Fruit fly (Drosophila melanogaster) whole organism, embryonic: ENCODE data around the gene Dhc62B.

Source experiments
- Ada2b ChIP-seq: fragments of 200-800 bp; sonication (Bioruptor generic); IDR thresholded peaks from 2 replicates; pipeline ENCODE4 v1.3.6; 2022; ENCODE audit warnings: missing biosample characterization, missing genetic modification characterization
- Atf-2 ChIP-seq: fragments of 200-800 bp; sonication (Bioruptor generic); optimal IDR thresholded peaks from 2 replicates; lab custom pipeline; 2016; ENCODE audit warnings: missing biosample characterization, missing genetic modification characterization
- Bteb2 ChIP-seq: fragments of 200-800 bp; sonication (Bioruptor generic); optimal IDR thresholded peaks from 2 replicates; lab custom pipeline; 2016; ENCODE audit warnings: missing biosample characterization, missing genetic modification characterization
- CG11560 ChIP-seq: fragments of 200-800 bp; sonication (Bioruptor generic); IDR thresholded peaks from 3 replicates; pipeline ENCODE4 v1.3.6; 2022; ENCODE audit warnings: missing biosample characterization, missing genetic modification characterization
- CG14860 ChIP-seq: fragments of 200-800 bp; sonication (Bioruptor generic); IDR thresholded peaks from 3 replicates; pipeline ENCODE4 v1.3.6; 2022; ENCODE audit warnings: missing biosample characterization, missing genetic modification characterization; ENCODE audit not compliant: partially characterized antibody
- CG1529 ChIP-seq: fragments of 200-800 bp; sonication (Bioruptor generic); optimal IDR thresholded peaks from 3 replicates; lab custom pipeline; 2018; ENCODE audit warnings: missing biosample characterization, missing genetic modification characterization
- CG15479 ChIP-seq: fragments of 200-800 bp; sonication (Bioruptor generic); optimal IDR thresholded peaks from 3 replicates; lab custom pipeline; 2019; ENCODE audit warnings: missing biosample characterization, mild to moderate bottlenecking, missing genetic modification characterization, moderate library complexity
- CG1602 ChIP-seq: fragments of 200-800 bp; sonication (Bioruptor generic); optimal IDR thresholded peaks from 3 replicates; lab custom pipeline; 2016; ENCODE audit warnings: missing biosample characterization, missing genetic modification characterization
- CG1603 ChIP-seq: fragments of 200-800 bp; sonication (Bioruptor generic); optimal IDR thresholded peaks from 2 replicates; lab custom pipeline; 2019; ENCODE audit warnings: missing biosample characterization, mild to moderate bottlenecking, missing genetic modification characterization, moderate library complexity
- CG17359 ChIP-seq: fragments of 200-800 bp; sonication (Bioruptor generic); optimal IDR thresholded peaks from 3 replicates; lab custom pipeline; 2018; ENCODE audit warnings: missing biosample characterization, mild to moderate bottlenecking, missing genetic modification characterization, moderate library complexity
- CG1792 ChIP-seq: fragments of 200-800 bp; sonication (Bioruptor generic); optimal IDR thresholded peaks from 2 replicates; lab custom pipeline; 2016; ENCODE audit warnings: missing biosample characterization, missing genetic modification characterization
- CG2129 ChIP-seq: fragments of 200-800 bp; sonication (Bioruptor generic); IDR thresholded peaks from 2 replicates; pipeline ENCODE4 v1.3.6; 2022; ENCODE audit warnings: missing biosample characterization, missing genetic modification characterization; ENCODE audit not compliant: partially characterized antibody
- CG2875 ChIP-seq: fragments of 200-800 bp; sonication (Bioruptor generic); optimal IDR thresholded peaks from 2 replicates; lab custom pipeline; 2017; ENCODE audit warnings: missing biosample characterization, mild to moderate bottlenecking, missing genetic modification characterization, missing genetic modification reagents
- CG31388 ChIP-seq: fragments of 200-800 bp; sonication (Bioruptor generic); optimal IDR thresholded peaks from 2 replicates; lab custom pipeline; 2016; ENCODE audit warnings: missing biosample characterization, missing genetic modification characterization
- CG32772 ChIP-seq: fragments of 200-800 bp; sonication (Bioruptor generic); IDR thresholded peaks from 2 replicates; pipeline ENCODE4 v1.3.6; 2022; ENCODE audit warnings: missing biosample characterization, missing genetic modification characterization
- CG3726 ChIP-seq: fragments of 200-800 bp; sonication (Bioruptor generic); IDR thresholded peaks from 3 replicates; pipeline ENCODE4, ENCODE4 v1.3.6; 2022; ENCODE audit warnings: missing biosample characterization, missing genetic modification characterization
- CG6689 ChIP-seq: fragments of 200-800 bp; sonication (Bioruptor generic); IDR thresholded peaks from 2 replicates; pipeline ENCODE4 v1.3.6; 2022; ENCODE audit warnings: missing biosample characterization, missing genetic modification characterization
- CG7556 ChIP-seq: fragments of 200-800 bp; sonication (Bioruptor generic); optimal IDR thresholded peaks from 2 replicates; lab custom pipeline; 2017; ENCODE audit warnings: missing biosample characterization, mild to moderate bottlenecking, missing genetic modification characterization
- CG9817 ChIP-seq: fragments of 200-800 bp; sonication (Bioruptor generic); optimal IDR thresholded peaks from 2 replicates; lab custom pipeline; 2018; ENCODE audit warnings: missing biosample characterization, mild to moderate bottlenecking, missing genetic modification characterization, moderate library complexity
- CG9876 ChIP-seq: fragments of 200-800 bp; sonication (Bioruptor generic); optimal IDR thresholded peaks from 2 replicates; lab custom pipeline; 2016; ENCODE audit warnings: missing biosample characterization, missing genetic modification characterization
- Camta ChIP-seq: fragments of 200-800 bp; sonication (Bioruptor generic); optimal IDR thresholded peaks from 2 replicates; lab custom pipeline; 2016; ENCODE audit warnings: missing biosample characterization, missing genetic modification characterization
- CkIIα-i1 ChIP-seq: fragments of 200-800 bp; sonication (Bioruptor generic); IDR thresholded peaks from 2 replicates; pipeline ENCODE4 v1.3.6; 2022; ENCODE audit warnings: missing biosample characterization, missing genetic modification characterization
- Dad ChIP-seq: fragments of 200-800 bp; sonication (Bioruptor generic); optimal IDR thresholded peaks from 3 replicates; lab custom pipeline; 2016; ENCODE audit warnings: missing biosample characterization, missing genetic modification characterization
- Fer3 ChIP-seq: fragments of 200-800 bp; sonication (Bioruptor generic); optimal IDR thresholded peaks from 2 replicates; lab custom pipeline; 2018; ENCODE audit warnings: missing biosample characterization, mild to moderate bottlenecking, missing genetic modification characterization, moderate library complexity
- HLH3B ChIP-seq: fragments of 200-800 bp; sonication (Bioruptor generic); IDR thresholded peaks from 2 replicates; pipeline ENCODE4 v1.3.6; 2022; ENCODE audit warnings: missing biosample characterization, missing genetic modification characterization
- HLH54F ChIP-seq: fragments of 200-800 bp; sonication (Bioruptor generic); optimal IDR thresholded peaks from 3 replicates; lab custom pipeline; 2016; ENCODE audit warnings: missing biosample characterization, missing genetic modification characterization
- Hey ChIP-seq: fragments of 200-800 bp; sonication (Bioruptor generic); optimal IDR thresholded peaks from 3 replicates; lab custom pipeline; 2018; ENCODE audit warnings: missing biosample characterization, mild to moderate bottlenecking, missing genetic modification characterization
- HmgD ChIP-seq: fragments of 200-800 bp; sonication (Bioruptor generic); optimal IDR thresholded peaks from 3 replicates; lab custom pipeline; 2016; ENCODE audit warnings: missing biosample characterization, missing genetic modification characterization
- Hr3 ChIP-seq: fragments of 200-800 bp; sonication (Bioruptor generic); optimal IDR thresholded peaks from 3 replicates; lab custom pipeline; 2016; ENCODE audit warnings: missing biosample characterization, missing genetic modification characterization
- Lhr ChIP-seq: fragments of 200-800 bp; sonication (Bioruptor generic); optimal IDR thresholded peaks from 3 replicates; lab custom pipeline; 2017; ENCODE audit warnings: mild to moderate bottlenecking, missing biosample characterization, missing genetic modification reagents, missing genetic modification characterization
- Lim3 ChIP-seq: fragments of 200-800 bp; sonication (Bioruptor generic); IDR thresholded peaks from 2 replicates; pipeline ENCODE4 v1.3.6; 2022; ENCODE audit warnings: missing biosample characterization, missing genetic modification characterization
- MBD-R2 ChIP-seq: fragments of 200-800 bp; sonication (Bioruptor generic); IDR thresholded peaks from 2 replicates; pipeline ENCODE4 v1.3.6; 2022; ENCODE audit warnings: missing biosample characterization, missing genetic modification characterization
- Meics ChIP-seq: fragments of 200-800 bp; sonication (Bioruptor generic); optimal IDR thresholded peaks from 2 replicates; lab custom pipeline; 2017; ENCODE audit warnings: missing biosample characterization, mild to moderate bottlenecking, missing genetic modification characterization
- Neu2 ChIP-seq: fragments of 200-800 bp; sonication (Bioruptor generic); optimal IDR thresholded peaks from 3 replicates; lab custom pipeline; 2016; ENCODE audit warnings: missing biosample characterization, missing genetic modification characterization, borderline replicate concordance
- NfI ChIP-seq: fragments of 200-800 bp; sonication (Bioruptor generic); optimal IDR thresholded peaks from 3 replicates; lab custom pipeline; 2018; ENCODE audit warnings: missing biosample characterization, mild to moderate bottlenecking, missing genetic modification characterization, moderate library complexity
- Ravus ChIP-seq: fragments of 200-800 bp; sonication (Bioruptor generic); IDR thresholded peaks from 2 replicates; pipeline ENCODE4 v1.3.6; 2022; ENCODE audit warnings: missing biosample characterization, missing genetic modification characterization
- Taf1 ChIP-seq: fragments of 200-800 bp; sonication (Bioruptor generic); IDR thresholded peaks from 2 replicates; pipeline ENCODE4 v1.3.6; 2022; ENCODE audit warnings: missing biosample characterization, missing genetic modification characterization
- ara ChIP-seq: fragments of 200-800 bp; sonication (Bioruptor generic); IDR thresholded peaks from 2 replicates; pipeline ENCODE4 v1.3.6; 2022; ENCODE audit warnings: missing biosample characterization, missing genetic modification characterization
- az2 ChIP-seq: fragments of 200-800 bp; sonication (Bioruptor generic); optimal IDR thresholded peaks from 3 replicates; lab custom pipeline; 2016; ENCODE audit warnings: missing biosample characterization, missing genetic modification characterization
- bab2 ChIP-seq: fragments of 200-800 bp; sonication (Bioruptor generic); optimal IDR thresholded peaks from 2 replicates; lab custom pipeline; 2016; ENCODE audit warnings: missing biosample characterization, missing genetic modification characterization
- bowl ChIP-seq: fragments of 200-800 bp; sonication (Bioruptor generic); IDR thresholded peaks from 2 replicates; pipeline ENCODE4 v1.3.6; 2022; ENCODE audit warnings: missing biosample characterization, missing genetic modification characterization
- chif ChIP-seq, 2 experiments: fragments of 200-800 bp; sonication (Bioruptor generic); optimal IDR thresholded peaks; 3 replicates each; lab custom pipeline; 2016; ENCODE audit warnings: missing biosample characterization in 2 of 2, missing genetic modification characterization in 2 of 2
- gce ChIP-seq: fragments of 200-800 bp; sonication (Bioruptor generic); IDR thresholded peaks from 3 replicates; pipeline ENCODE4 v1.3.6; 2022; ENCODE audit warnings: missing biosample characterization, missing genetic modification characterization
- gcm ChIP-seq: fragments of 200-800 bp; sonication (Bioruptor generic); optimal IDR thresholded peaks from 2 replicates; lab custom pipeline; 2019; ENCODE audit warnings: missing biosample characterization, mild to moderate bottlenecking, missing genetic modification characterization, moderate library complexity
- hth ChIP-seq: fragments of >200 bp; optimal IDR thresholded peaks from 2 replicates; lab custom pipeline; 2017; ENCODE audit warnings: inconsistent platforms
- kni ChIP-seq: fragments of 200-800 bp; sonication (Bioruptor generic); optimal IDR thresholded peaks from 3 replicates; lab custom pipeline; 2017; ENCODE audit warnings: mild to moderate bottlenecking, missing biosample characterization, missing genetic modification reagents, missing genetic modification characterization
- pho ChIP-seq: fragments of 200-800 bp; sonication (Bioruptor generic); optimal IDR thresholded peaks from 2 replicates; lab custom pipeline; 2016; ENCODE audit warnings: missing biosample characterization, missing genetic modification characterization
- pzg ChIP-seq: fragments of 200-800 bp; sonication (Bioruptor generic); optimal IDR thresholded peaks from 3 replicates; lab custom pipeline; 2018; ENCODE audit warnings: missing biosample characterization, mild to moderate bottlenecking, missing genetic modification characterization, moderate library complexity
- repo ChIP-seq: fragments of 200-800 bp; sonication (Bioruptor generic); optimal IDR thresholded peaks from 2 replicates; lab custom pipeline; 2016; ENCODE audit warnings: missing biosample characterization, missing genetic modification characterization
- ro ChIP-seq: fragments of 200-800 bp; sonication (Bioruptor generic); IDR thresholded peaks from 2 replicates; pipeline ENCODE4 v1.3.6; 2022; ENCODE audit warnings: missing biosample characterization, missing genetic modification characterization
- ssp ChIP-seq: fragments of 200-800 bp; sonication (Bioruptor generic); IDR thresholded peaks from 2 replicates; pipeline ENCODE4 v1.3.6; 2022; ENCODE audit warnings: missing biosample characterization, missing genetic modification characterization
- wor ChIP-seq: fragments of 200-800 bp; sonication (Bioruptor generic); IDR thresholded peaks from 2 replicates; pipeline ENCODE4 v1.3.6; 2022; ENCODE audit warnings: missing biosample characterization, missing genetic modification characterization

Gene Dhc62B

dm6 chr3L:1808631-1809030 lies 37.1 kb upstream of the Dhc62B start (continued):
- TF ChIP-seq CG7556 (GFP tag; lab: Kevin White, UChicago): peak; percentile 85
- peak; percentile 84 for TF ChIP-seq NfI
- peak; percentile 79 for TF ChIP-seq CG1792 (GFP tag; lab: Kevin White, UChicago)
- TF ChIP-seq Lhr: peak; percentile 41
- TF ChIP-seq CG31388 (GFP tag; lab: Kevin White, UChicago): peak; percentile 67
- peak; percentile 84 to 91 for TF ChIP-seq chif (GFP tag; optimal IDR thresholded peaks at IDR 0.05; lab: Kevin White, UChicago)
- TF ChIP-seq Ada2b (GFP tag; lab: Robert Waterston, UW): peak; percentile 94
- TF ChIP-seq Meics (GFP tag; lab: Kevin White, UChicago): peak; percentile 89
- no peak for TF ChIP-seq CG15479 (GFP tag; lab: Kevin White, UChicago)
- peak; percentile 86 for TF ChIP-seq CG9817
- TF ChIP-seq HmgD (GFP tag; lab: Kevin White, UChicago): peak; percentile 71
- peak; percentile 83 for TF ChIP-seq CG32772
- TF ChIP-seq CkIIα-i1 (GFP tag; lab: Robert Waterston, UW): peak; percentile 75
- TF ChIP-seq Bteb2 (GFP tag; lab: Kevin White, UChicago): peak; percentile 87
- peak; percentile 82 for TF ChIP-seq Ravus (GFP tag; lab: Robert Waterston, UW)
- peak; percentile 79 for TF ChIP-seq Taf1 (GFP tag; lab: Robert Waterston, UW)
- peak; percentile 79 for TF ChIP-seq CG2875 (GFP tag; lab: Kevin White, UChicago)
- TF ChIP-seq CG3726 (GFP tag; lab: Robert Waterston, UW): peak; percentile 80
- TF ChIP-seq gcm (GFP tag; lab: Kevin White, UChicago): peak; percentile 78
- peak; percentile 82 for TF ChIP-seq ssp (GFP tag; lab: Robert Waterston, UW)
- peak; percentile 77 for TF ChIP-seq CG9876 (GFP tag; lab: Kevin White, UChicago)
- peak; percentile 84 for TF ChIP-seq az2
- TF ChIP-seq CG6689 (GFP tag; lab: Robert Waterston, UW): peak; percentile 90
- peak; percentile 70; the same call in 1 of the 2 replicates for TF ChIP-seq wor (GFP tag; lab: Robert Waterston, UW)
- peak; percentile 95 for TF ChIP-seq CG1603
- peak; percentile 85 for TF ChIP-seq pho
- TF ChIP-seq Atf-2 (GFP tag; lab: Kevin White, UChicago): peak; percentile 71
- peak; percentile 88 for TF ChIP-seq repo (GFP tag; lab: Kevin White, UChicago)
- TF ChIP-seq kni: no peak
- no peak for TF ChIP-seq Hey (tag; lab: Kevin White, UChicago)
- TF ChIP-seq Camta: peak; percentile 86
- TF ChIP-seq Neu2 (GFP tag; lab: Kevin White, UChicago): no peak
- TF ChIP-seq bowl (GFP tag; lab: Robert Waterston, UW): peak; percentile 78
- peak; percentile 53 for TF ChIP-seq Lim3 (GFP tag; lab: Robert Waterston, UW)
- TF ChIP-seq hth (lab: Kevin White, UChicago): no peak
- TF ChIP-seq CG1602 (GFP tag; lab: Kevin White, UChicago): peak; percentile 73
- peak; percentile 89 for TF ChIP-seq Dad (GFP tag; lab: Kevin White, UChicago)
- TF ChIP-seq CG17359 (tag; lab: Kevin White, UChicago): peak; percentile 91
- peak; percentile 88 for TF ChIP-seq ara (GFP tag; lab: Robert Waterston, UW)
- TF ChIP-seq CG14860 (GFP tag; lab: Robert Waterston, UW): no peak
- TF ChIP-seq gce (GFP tag; lab: Robert Waterston, UW): peak; percentile 84; the same call in 1 of the 3 replicates
- TF ChIP-seq bab2 (GFP tag; lab: Kevin White, UChicago): peak; percentile 90
- TF ChIP-seq CG2129 (GFP tag; lab: Robert Waterston, UW): no peak
- peak; percentile 57; the same call in 1 of the 2 replicates for TF ChIP-seq ro (GFP tag; lab: Robert Waterston, UW)
- peak; percentile 88 for TF ChIP-seq HLH54F (GFP tag; lab: Kevin White, UChicago)
- peak; percentile 63 for TF ChIP-seq CG1529 (GFP tag; lab: Kevin White, UChicago)
- TF ChIP-seq pzg (GFP tag; lab: Kevin White, UChicago): peak; percentile 14
- TF ChIP-seq HLH3B: peak; percentile 93
- TF ChIP-seq Fer3: peak; percentile 92
- TF ChIP-seq CG11560 (tag; lab: Robert Waterston, UW): peak; percentile 79
- TF ChIP-seq Hr3 (GFP tag; lab: Kevin White, UChicago): peak; percentile 81
- TF ChIP-seq MBD-R2 (GFP tag; lab: Robert Waterston, UW): peak; percentile 78; the same call in 1 of the 2 replicates
